Worm (Caenorhabditis elegans): ENCODE data around the gene seu-1.

Gene seu-1

ce11 chrIV:6336748-6337147 lies 7.3 kb downstream of the seu-1 start (continued):
- TF ChIP-seq tbp1 (GFP tag; optimal IDR thresholded peaks at IDR 0.05) (peak; percentile 69), rpc-1 (optimal IDR thresholded peaks at IDR 0.05) (no peak), rpc-1 (tag; optimal IDR thresholded peaks at IDR 0.05) (no peak), unc-130 (GFP tag; optimal IDR thresholded peaks at IDR 0.05) (no peak), attf-6 (GFP tag; IDR thresholded peaks at IDR 0.05) (peak; percentile 41; the same call in 1 of the 2 replicates), fkh-3 (tag; optimal IDR thresholded peaks at IDR 0.05) (no peak), aptf-3 (GFP tag; IDR thresholded peaks at IDR 0.05) (no peak), T07F8.4 (tag; optimal IDR thresholded peaks at IDR 0.05) (peak; percentile 21), hrde-1 (tag; optimal IDR thresholded peaks at IDR 0.05; ENCODE audit: borderline replicate concordance) (no peak), nhr-27 (tag; optimal IDR thresholded peaks at IDR 0.05) (no peak), unc-62 (GFP tag; optimal IDR thresholded peaks at IDR 0.05) (peak; percentile 75), egl-18 (GFP tag; IDR thresholded peaks at IDR 0.05) (no peak), nhr-120 (GFP tag; IDR thresholded peaks at IDR 0.05) (no peak), F23B12.7 (tag; optimal IDR thresholded peaks at IDR 0.05; ENCODE audit: insufficient read depth) (no peak), ZK185.1 (tag; optimal IDR thresholded peaks at IDR 0.05; ENCODE audit: poor library complexity, severe bottlenecking) (peak; percentile 72), sea-2 (GFP tag; IDR thresholded peaks at IDR 0.05) (0 out of 2 replicates have a peak, but pooled peaks have one; percentile 40), ets-4 (GFP tag; optimal IDR thresholded peaks at IDR 0.05) (peak; percentile 95), ztf-3 (GFP tag; optimal IDR thresholded peaks at IDR 0.05) (peak; percentile 81), efl-1 (GFP tag; optimal IDR thresholded peaks at IDR 0.05) (no peak), ztf-25 (GFP tag; IDR thresholded peaks at IDR 0.05) (no peak), akir-1 (GFP tag; optimal IDR thresholded peaks at IDR 0.05) (peak; percentile 92), ceh-58 (GFP tag; IDR thresholded peaks at IDR 0.05) (no peak), Y56A3A.18 (GFP tag; IDR thresholded peaks at IDR 0.05) (0 out of 2 replicates have a peak, but pooled peaks have one; percentile 40), dox-1 (GFP tag; IDR thresholded peaks at IDR 0.05) (peak; percentile 85), snpc-1.3 (tag; optimal IDR thresholded peaks at IDR 0.05; ENCODE audit: insufficient read depth) (no peak), nhr-179 (tag; optimal IDR thresholded peaks at IDR 0.05) (no peak), cebp-1 (GFP tag; IDR thresholded peaks at IDR 0.05) (peak; percentile 61; the same call in 1 of the 2 replicates), cebp-1 (tag; optimal IDR thresholded peaks at IDR 0.05) (peak; percentile 96), F49E8.2 (tag; optimal IDR thresholded peaks at IDR 0.05; ENCODE audit: insufficient read depth) (no peak), snpc-3.4 (tag; optimal IDR thresholded peaks at IDR 0.05) (no peak), F39B2.1 (GFP tag; IDR thresholded peaks at IDR 0.05) (no peak), F57A8.1 (GFP tag; optimal IDR thresholded peaks at IDR 0.05) (no peak), egl-44 (GFP tag; IDR thresholded peaks at IDR 0.05) (peak; percentile 90), K11D2.4 (GFP tag; IDR thresholded peaks at IDR 0.05) (peak; percentile 92), dpl-1 (GFP tag; optimal IDR thresholded peaks at IDR 0.05) (peak; percentile 16), aptf-2 (GFP tag; conservative IDR thresholded peaks at IDR 0.05) (no peak), snpc-4 (GFP tag; optimal IDR thresholded peaks at IDR 0.05) (no peak), snpc-4 (tag; optimal IDR thresholded peaks at IDR 0.05) (peak; percentile 25 to 73 (median 66)), ztf-6 (GFP tag; IDR thresholded peaks at IDR 0.05) (no peak), tlf-1 (GFP tag; optimal IDR thresholded peaks at IDR 0.05) (peak; percentile 91), C06A6.2 (GFP tag; conservative IDR thresholded peaks at IDR 0.05) (peak; percentile 92), ceh-27 (GFP tag; optimal IDR thresholded peaks at IDR 0.05) (peak; percentile 84), tbx-9 (tag; optimal IDR thresholded peaks at IDR 0.05; ENCODE audit: borderline replicate concordance) (no peak), die-1 (tag; optimal IDR thresholded peaks at IDR 0.05) (peak; percentile 34), madf-3 (GFP tag; IDR thresholded peaks at IDR 0.05) (0 out of 2 replicates have a peak, but pooled peaks have one; percentile 15), Y53G8AR.9 (GFP tag; conservative IDR thresholded peaks at IDR 0.05) (peak; percentile 85), lsy-27 (tag; optimal IDR thresholded peaks at IDR 0.05; ENCODE audit: borderline replicate concordance, insufficient read depth) (no peak), nfyb-1 (GFP tag; IDR thresholded peaks at IDR 0.05) (peak; percentile 91)
